Worm (Caenorhabditis elegans): ENCODE measurements around the gene aass-1.

aass-1 gene

DNA sequence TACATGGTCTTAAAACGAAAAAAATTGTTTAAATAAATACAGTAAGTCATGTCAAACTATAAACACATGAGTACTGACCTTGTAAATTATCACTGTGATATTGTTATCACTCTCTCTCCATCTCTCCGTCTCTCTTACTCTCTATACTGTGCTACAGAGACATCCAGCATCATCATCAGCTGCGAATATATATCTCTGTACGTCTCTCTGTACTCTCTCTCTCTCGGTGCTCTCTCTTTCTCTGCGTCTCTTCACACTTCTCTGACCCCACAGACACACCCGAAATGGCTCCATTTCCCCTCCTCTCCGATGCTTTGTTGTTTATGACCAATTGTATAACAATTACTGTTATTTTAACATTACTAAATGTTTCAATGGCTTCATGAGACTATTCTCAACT, 34.4 kb upstream of the aass-1 start:
- TF ChIP-seq ama-1 (optimal IDR thresholded peaks at IDR 0.05) (no peak), snpc-4 (tag; optimal IDR thresholded peaks at IDR 0.05) (no peak), nhr-102 (tag; optimal IDR thresholded peaks at IDR 0.05) (peak; percentile 64), zfp-2 (tag; optimal IDR thresholded peaks at IDR 0.05) (no peak), ztf-11 (tag; optimal IDR thresholded peaks at IDR 0.05) (no peak), T26A8.4 (GFP tag; IDR thresholded peaks at IDR 0.05) (no peak), dmd-8 (GFP tag; IDR thresholded peaks at IDR 0.05) (no peak), nhr-41 (GFP tag; IDR thresholded peaks at IDR 0.05) (peak; percentile 81), fkh-10 (GFP tag; optimal IDR thresholded peaks at IDR 0.05) (no peak), unc-62 (GFP tag; optimal IDR thresholded peaks at IDR 0.05 in 1 of 2) (peak in 1 of 2 experiments; percentile 60), unc-62 (tag; optimal IDR thresholded peaks at IDR 0.05) (no peak), ztf-7 (tag; optimal IDR thresholded peaks at IDR 0.05) (no peak), zfp-3 (GFP tag; conservative IDR thresholded peaks at IDR 0.05) (no peak), ZK337.2 (GFP tag; IDR thresholded peaks at IDR 0.05) (no peak), nhr-48 (tag; optimal IDR thresholded peaks at IDR 0.05) (peak; percentile 70), ZK546.5 (tag; optimal IDR thresholded peaks at IDR 0.05) (no peak), dpl-1 (GFP tag; optimal IDR thresholded peaks at IDR 0.05) (peak; percentile 44), nhr-237 (tag; optimal IDR thresholded peaks at IDR 0.05) (no peak), mep-1 (tag; optimal IDR thresholded peaks at IDR 0.05) (no peak), nhr-10 (tag; optimal IDR thresholded peaks at IDR 0.05) (no peak), sdz-12 (GFP tag; optimal IDR thresholded peaks at IDR 0.05) (no peak), D1046.2 (GFP tag; IDR thresholded peaks at IDR 0.05) (no peak), F10B5.3 (tag; optimal IDR thresholded peaks at IDR 0.05) (no peak), F44E2.7 (GFP tag; IDR thresholded peaks at IDR 0.05) (no peak), lin-1 (GFP tag; IDR thresholded peaks at IDR 0.05) (no peak), mes-2 (tag; optimal IDR thresholded peaks at IDR 0.05; ENCODE audit: poor library complexity, severe bottlenecking) (no peak), lin-38 (GFP tag; IDR thresholded peaks at IDR 0.05) (no peak; the same call in 1 of the 2 replicates), spr-1 (tag; optimal IDR thresholded peaks at IDR 0.05) (no peak), cey-2 (tag; optimal IDR thresholded peaks at IDR 0.05; ENCODE audit: borderline replicate concordance, insufficient read depth) (no peak), ceh-32 (tag; optimal IDR thresholded peaks at IDR 0.05; ENCODE audit: poor library complexity) (no peak), zip-11 (GFP tag; IDR thresholded peaks at IDR 0.05) (no peak), jun-1 (tag; optimal IDR thresholded peaks at IDR 0.05) (no peak), set-16 (GFP tag; IDR thresholded peaks at IDR 0.05) (no peak), daf-8 (GFP tag; IDR thresholded peaks at IDR 0.05) (no peak), dmd-6 (GFP tag; IDR thresholded peaks at IDR 0.05) (peak; percentile 84), aha-1 (tag) (no peak), hlh-30 (tag; optimal IDR thresholded peaks at IDR 0.05; ENCODE audit: insufficient read depth) (peak; percentile 62), ceh-20 (GFP tag; IDR thresholded peaks at IDR 0.05) (no peak), mxl-2 (GFP tag; conservative IDR thresholded peaks at IDR 0.05) (no peak), dve-1 (tag; optimal IDR thresholded peaks at IDR 0.05; ENCODE audit: insufficient read depth) (peak; percentile 91), unc-130 (GFP tag; optimal IDR thresholded peaks at IDR 0.05) (no peak), Y105C5A.15 (GFP tag; IDR thresholded peaks at IDR 0.05) (no peak), lsy-2 (tag; optimal IDR thresholded peaks at IDR 0.05) (peak in 1 of 2 experiments; percentile 56), gei-8 (GFP tag; optimal IDR thresholded peaks at IDR 0.05) (no peak), vab-7 (GFP tag; IDR thresholded peaks at IDR 0.05) (no peak), lir-3 (tag; optimal IDR thresholded peaks at IDR 0.05) (no peak), mdt-29 (GFP tag; IDR thresholded peaks at IDR 0.05) (no peak), daf-16 (GFP tag; optimal IDR thresholded peaks at IDR 0.05) (no peak), daf-16 (tag; optimal IDR thresholded peaks at IDR 0.05) (peak; percentile 96), ceh-62 (tag; optimal IDR thresholded peaks at IDR 0.05) (no peak), egl-43 (GFP tag; IDR thresholded peaks at IDR 0.05) (no peak), skn-1 (tag; optimal IDR thresholded peaks at IDR 0.05) (no peak), Y48G9A.11 (GFP tag; IDR thresholded peaks at IDR 0.05) (no peak)
